Fruit fly (Drosophila melanogaster) whole organism, embryonic: ENCODE data around the gene CG43345.
A peak's percentile ranks its signal among the peaks of the same experiment; 100 is the strongest.

Experiments used
- Antp ChIP-seq: fragments of 200-800 bp; sonication (Bioruptor generic); optimal IDR thresholded peaks from 3 replicates; lab custom pipeline; 2016; ENCODE audit warnings: missing biosample characterization, missing genetic modification characterization
- Bgb ChIP-seq: fragments of 200-800 bp; sonication (Bioruptor generic); IDR thresholded peaks from 2 replicates; pipeline ENCODE4 v1.3.6; 2022; ENCODE audit warnings: missing biosample characterization, missing genetic modification characterization; ENCODE audit not compliant: partially characterized antibody
- CG10431 ChIP-seq: fragments of 200-800 bp; sonication (Bioruptor generic); optimal IDR thresholded peaks from 3 replicates; lab custom pipeline; 2018; ENCODE audit warnings: missing biosample characterization, mild to moderate bottlenecking, missing genetic modification characterization
- CG11398 ChIP-seq: fragments of 200-800 bp; sonication (Bioruptor generic); optimal IDR thresholded peaks from 2 replicates; lab custom pipeline; 2016; ENCODE audit warnings: missing biosample characterization, missing genetic modification characterization
- CG11504 ChIP-seq: fragments of 200-800 bp; sonication (Bioruptor generic); optimal IDR thresholded peaks from 3 replicates; lab custom pipeline; 2019; ENCODE audit warnings: missing biosample characterization, mild to moderate bottlenecking, missing genetic modification characterization, moderate library complexity
- CG13624 ChIP-seq: fragments of 200-800 bp; sonication (Bioruptor generic); optimal IDR thresholded peaks from 2 replicates; lab custom pipeline; 2016; ENCODE audit warnings: missing biosample characterization, missing genetic modification characterization
- CG13775 ChIP-seq: fragments of 200-800 bp; sonication (Bioruptor generic); optimal IDR thresholded peaks from 3 replicates; lab custom pipeline; 2017; ENCODE audit warnings: missing biosample characterization, mild to moderate bottlenecking, missing genetic modification characterization
- CG1603 ChIP-seq: fragments of 200-800 bp; sonication (Bioruptor generic); optimal IDR thresholded peaks from 2 replicates; lab custom pipeline; 2019; ENCODE audit warnings: missing biosample characterization, mild to moderate bottlenecking, missing genetic modification characterization, moderate library complexity
- CG1647 ChIP-seq: fragments of 200-800 bp; sonication (Bioruptor generic); optimal IDR thresholded peaks from 3 replicates; lab custom pipeline; 2016; ENCODE audit warnings: missing biosample characterization, missing genetic modification characterization
- CG16863 ChIP-seq: fragments of 200-800 bp; sonication (Bioruptor generic); optimal IDR thresholded peaks from 3 replicates; lab custom pipeline; 2016; ENCODE audit warnings: missing biosample characterization, missing genetic modification characterization
- CG17361 ChIP-seq: fragments of 200-800 bp; sonication (Bioruptor generic); IDR thresholded peaks from 3 replicates; pipeline ENCODE4 v1.3.6; 2022; ENCODE audit warnings: missing biosample characterization, missing genetic modification characterization
- CG18262 ChIP-seq: fragments of 200-800 bp; optimal IDR thresholded peaks from 3 replicates; lab custom pipeline; 2019; ENCODE audit warnings: missing biosample characterization, mild to moderate bottlenecking, missing genetic modification characterization, moderate library complexity
- CG2116 ChIP-seq: fragments of 200-800 bp; sonication (Bioruptor generic); optimal IDR thresholded peaks from 3 replicates; lab custom pipeline; 2018; ENCODE audit warnings: missing biosample characterization, mild to moderate bottlenecking, missing genetic modification characterization
- CG31224 ChIP-seq: fragments of 200-800 bp; sonication (Bioruptor generic); IDR thresholded peaks from 2 replicates; pipeline ENCODE4 v1.3.6; 2022; ENCODE audit warnings: missing biosample characterization, missing genetic modification characterization
- CG8944 ChIP-seq: fragments of 200-800 bp; sonication (Bioruptor generic); optimal IDR thresholded peaks from 3 replicates; lab custom pipeline; 2016; ENCODE audit warnings: missing biosample characterization, missing genetic modification characterization
- CG9609 ChIP-seq: fragments of 200-800 bp; sonication (Bioruptor generic); optimal IDR thresholded peaks from 3 replicates; lab custom pipeline; 2016; ENCODE audit warnings: missing biosample characterization, missing genetic modification characterization
- Dll ChIP-seq: fragments of 200-800 bp; sonication (Bioruptor generic); IDR thresholded peaks from 4 replicates; pipeline ENCODE4 v1.3.6; 2022; ENCODE audit warnings: missing biosample characterization, missing genetic modification characterization; ENCODE audit not compliant: partially characterized antibody
- HLH4C ChIP-seq: fragments of 200-800 bp; sonication (Bioruptor generic); IDR thresholded peaks from 3 replicates; pipeline ENCODE4 v1.3.6; 2022; ENCODE audit warnings: missing biosample characterization, missing genetic modification characterization; ENCODE audit not compliant: partially characterized antibody
- Jarid2 ChIP-seq: fragments of 200-800 bp; sonication (Bioruptor generic); optimal IDR thresholded peaks from 3 replicates; lab custom pipeline; 2017; ENCODE audit warnings: mild to moderate bottlenecking, missing biosample characterization, missing genetic modification reagents, missing genetic modification characterization
- Lhr ChIP-seq: fragments of 200-800 bp; sonication (Bioruptor generic); optimal IDR thresholded peaks from 3 replicates; lab custom pipeline; 2017; ENCODE audit warnings: mild to moderate bottlenecking, missing biosample characterization, missing genetic modification reagents, missing genetic modification characterization
- MBD-R2 ChIP-seq: fragments of 200-800 bp; sonication (Bioruptor generic); IDR thresholded peaks from 2 replicates; pipeline ENCODE4 v1.3.6; 2022; ENCODE audit warnings: missing biosample characterization, missing genetic modification characterization
- NC2α ChIP-seq: fragments of 200-800 bp; sonication (Bioruptor generic); optimal IDR thresholded peaks from 2 replicates; lab custom pipeline; 2016; ENCODE audit warnings: missing biosample characterization, missing genetic modification characterization
- Optix ChIP-seq: fragments of 200-800 bp; sonication (Bioruptor generic); IDR thresholded peaks from 3 replicates; pipeline ENCODE4 v1.3.6; 2022; ENCODE audit warnings: missing biosample characterization, missing genetic modification characterization
- Poxn ChIP-seq: fragments of 200-800 bp; sonication (Bioruptor generic); IDR thresholded peaks from 2 replicates; pipeline ENCODE4 v1.3.6; 2022; ENCODE audit warnings: missing biosample characterization, missing genetic modification characterization
- Ravus ChIP-seq: fragments of 200-800 bp; sonication (Bioruptor generic); IDR thresholded peaks from 2 replicates; pipeline ENCODE4 v1.3.6; 2022; ENCODE audit warnings: missing biosample characterization, missing genetic modification characterization
- Sox100B ChIP-seq: fragments of 200-800 bp; sonication (Bioruptor generic); optimal IDR thresholded peaks from 3 replicates; lab custom pipeline; 2018; ENCODE audit warnings: missing biosample characterization, mild to moderate bottlenecking, missing genetic modification characterization
- Sox102F ChIP-seq: fragments of 200-800 bp; sonication (Bioruptor generic); optimal IDR thresholded peaks from 2 replicates; lab custom pipeline; 2018; ENCODE audit warnings: missing biosample characterization, mild to moderate bottlenecking, missing genetic modification characterization, moderate library complexity
- Sry-δ ChIP-seq: fragments of 200-800 bp; sonication (Bioruptor generic); optimal IDR thresholded peaks from 2 replicates; lab custom pipeline; 2016; ENCODE audit warnings: missing biosample characterization, missing genetic modification characterization
- bcd ChIP-seq: fragments of 200-800 bp; sonication (Bioruptor generic); optimal IDR thresholded peaks from 2 replicates; lab custom pipeline; 2017; ENCODE audit warnings: missing biosample characterization, mild to moderate bottlenecking, missing genetic modification characterization
- bsh ChIP-seq, 2 experiments: fragments of 200-800 bp; sonication (Bioruptor generic); optimal IDR thresholded peaks; 2 replicates each; lab custom pipeline; 2017 to 2018; ENCODE audit warnings: mild to moderate bottlenecking in 2 of 2, missing biosample characterization in 2 of 2, missing genetic modification characterization in 2 of 2, moderate library complexity in 1 of 2
- chif ChIP-seq, 2 experiments: fragments of 200-800 bp; sonication (Bioruptor generic); optimal IDR thresholded peaks; 3 replicates each; lab custom pipeline; 2016; ENCODE audit warnings: missing biosample characterization in 2 of 2, missing genetic modification characterization in 2 of 2
- ci ChIP-seq: fragments of 200-800 bp; sonication (Bioruptor generic); IDR thresholded peaks from 3 replicates; pipeline ENCODE4 v1.3.6; 2022; ENCODE audit warnings: missing biosample characterization, missing genetic modification characterization
- croc ChIP-seq: fragments of 200-800 bp; sonication (Bioruptor generic); conservative IDR thresholded peaks from 3 replicates; pipeline ENCODE4 v1.3.6; 2022; ENCODE audit warnings: missing biosample characterization, missing genetic modification characterization
- dpn ChIP-seq, 2 experiments: fragments of 200-800 bp; sonication (Bioruptor generic); optimal IDR thresholded peaks; 3 replicates each; lab custom pipeline; 2016; ENCODE audit warnings: missing biosample characterization in 2 of 2, missing genetic modification characterization in 2 of 2
- exex ChIP-seq: fragments of 200-800 bp; sonication (Bioruptor generic); optimal IDR thresholded peaks from 4 replicates; lab custom pipeline; 2018; ENCODE audit warnings: missing biosample characterization, mild to moderate bottlenecking, missing genetic modification characterization, moderate library complexity
- eyg ChIP-seq: fragments of 200-800 bp; sonication (Bioruptor generic); optimal IDR thresholded peaks from 3 replicates; lab custom pipeline; 2016; ENCODE audit warnings: missing biosample characterization, missing genetic modification characterization
- fd64A ChIP-seq: fragments of 200-800 bp; sonication (Bioruptor generic); optimal IDR thresholded peaks from 3 replicates; lab custom pipeline; 2018; ENCODE audit warnings: missing biosample characterization, mild to moderate bottlenecking, missing genetic modification characterization
- gsb ChIP-seq: fragments of 200-800 bp; sonication (Bioruptor generic); IDR thresholded peaks from 2 replicates; pipeline ENCODE4 v1.3.6; 2022; ENCODE audit warnings: missing biosample characterization, missing genetic modification characterization
- gsb-n ChIP-seq: fragments of 200-800 bp; sonication (Bioruptor generic); optimal IDR thresholded peaks from 3 replicates; lab custom pipeline; 2018; ENCODE audit warnings: missing biosample characterization, mild to moderate bottlenecking, missing genetic modification characterization
- kah ChIP-seq: fragments of 200-800 bp; sonication (Bioruptor generic); optimal IDR thresholded peaks from 2 replicates; lab custom pipeline; 2018; ENCODE audit warnings: missing biosample characterization, mild to moderate bottlenecking, missing genetic modification characterization
- knrl ChIP-seq: fragments of 200-800 bp; sonication (Bioruptor generic); IDR thresholded peaks from 3 replicates; pipeline ENCODE4 v1.3.6; 2022; ENCODE audit warnings: missing biosample characterization, missing genetic modification characterization; ENCODE audit not compliant: partially characterized antibody
- nom ChIP-seq: fragments of 200-800 bp; sonication (Bioruptor generic); optimal IDR thresholded peaks from 2 replicates; lab custom pipeline; 2017; ENCODE audit warnings: missing biosample characterization, missing genetic modification characterization, mild to moderate bottlenecking, moderate library complexity, missing genetic modification reagents
- org-1 ChIP-seq: fragments of 200-800 bp; sonication (Bioruptor generic); optimal IDR thresholded peaks from 2 replicates; lab custom pipeline; 2017; ENCODE audit warnings: missing biosample characterization, missing genetic modification characterization
- rib ChIP-seq: fragments of 200-800 bp; sonication (Bioruptor generic); IDR thresholded peaks from 2 replicates; pipeline ENCODE4 v1.3.6; 2022; ENCODE audit warnings: missing biosample characterization, missing genetic modification characterization
- shn ChIP-seq: fragments of 200-800 bp; sonication (Bioruptor generic); optimal IDR thresholded peaks from 3 replicates; lab custom pipeline; 2016; ENCODE audit warnings: missing biosample characterization, missing genetic modification characterization
- sima ChIP-seq: fragments of 200-800 bp; sonication (Bioruptor generic); optimal IDR thresholded peaks from 2 replicates; lab custom pipeline; 2016; ENCODE audit warnings: missing biosample characterization, missing genetic modification characterization
- slbo ChIP-seq: fragments of 200-800 bp; sonication (Bioruptor generic); IDR thresholded peaks from 2 replicates; pipeline ENCODE4 v1.3.6; 2022; ENCODE audit warnings: missing biosample characterization, missing genetic modification characterization
- toy ChIP-seq: fragments of 200-800 bp; sonication (Bioruptor generic); IDR thresholded peaks from 2 replicates; pipeline ENCODE4 v1.3.6; 2022; ENCODE audit warnings: missing biosample characterization, missing genetic modification characterization
- vfl ChIP-seq: fragments of 200-800 bp; sonication (Bioruptor generic); optimal IDR thresholded peaks from 2 replicates; lab custom pipeline; 2016; ENCODE audit warnings: missing biosample characterization, missing genetic modification characterization
- wdn ChIP-seq: fragments of 200-800 bp; sonication (Bioruptor generic); IDR thresholded peaks from 2 replicates; pipeline ENCODE4 v1.3.6; 2022; ENCODE audit warnings: missing biosample characterization, missing genetic modification characterization
- zen ChIP-seq: fragments of 200-800 bp; sonication (Bioruptor generic); optimal IDR thresholded peaks from 3 replicates; lab custom pipeline; 2018; ENCODE audit warnings: missing biosample characterization, mild to moderate bottlenecking, missing genetic modification characterization, moderate library complexity

Gene CG43345

dm6 chr2L:21158554-21158953, 9.8 kb downstream of the CG43345 start, which contains the start of the genes Coq3 and Pld3 (continued):
- peak; percentile 64 for TF ChIP-seq CG2116 (GFP tag; lab: Kevin White, UChicago)
- peak; percentile 60 for TF ChIP-seq gsb (GFP tag; lab: Robert Waterston, UW)
- peak; percentile 58 for TF ChIP-seq exex (tag; lab: Kevin White, UChicago)
- peak; percentile 81 to 87 for TF ChIP-seq bsh (GFP tag; optimal IDR thresholded peaks at IDR 0.05; lab: Kevin White, UChicago)
- no peak for TF ChIP-seq Bgb (GFP tag; lab: Robert Waterston, UW)
- TF ChIP-seq org-1 (GFP tag; lab: Kevin White, UChicago), result peak; percentile 57
- peak; percentile 63 for TF ChIP-seq rib (GFP tag; lab: Robert Waterston, UW)
- peak; percentile 6 for TF ChIP-seq CG10431 (GFP tag; lab: Kevin White, UChicago)
- peak; percentile 72 for TF ChIP-seq zen (tag; lab: Kevin White, UChicago)
- TF ChIP-seq CG11398 (GFP tag; lab: Kevin White, UChicago), result no peak
- peak; percentile 60; the same call in 1 of the 2 replicates for TF ChIP-seq CG31224 (GFP tag; lab: Robert Waterston, UW)
- TF ChIP-seq Antp (GFP tag; lab: Kevin White, UChicago), result peak; percentile 61
- TF ChIP-seq Jarid2 (GFP tag; lab: Kevin White, UChicago), result no peak
- peak; percentile 49 for TF ChIP-seq CG8944 (GFP tag; lab: Kevin White, UChicago)
- TF ChIP-seq CG18262 (tag; lab: Kevin White, UChicago), result peak; percentile 82
- peak; percentile 75 for TF ChIP-seq CG1603 (tag; lab: Kevin White, UChicago)
- peak; percentile 87 for TF ChIP-seq CG17361 (GFP tag; lab: Robert Waterston, UW)
- no peak for TF ChIP-seq Poxn
- peak; percentile 60 for TF ChIP-seq croc (GFP tag; lab: Robert Waterston, UW)
- TF ChIP-seq CG16863, result peak; percentile 54
- peak; percentile 36 for TF ChIP-seq Lhr
- peak; percentile 80 for TF ChIP-seq CG13775 (GFP tag; lab: Kevin White, UChicago)
- no peak for TF ChIP-seq knrl (GFP tag; lab: Robert Waterston, UW)
- TF ChIP-seq sima (GFP tag; lab: Kevin White, UChicago), result no peak
- peak; percentile 69 for TF ChIP-seq Sox100B
- peak; percentile 54 for TF ChIP-seq CG1647
- peak; percentile 69 for TF ChIP-seq CG13624 (GFP tag; lab: Kevin White, UChicago)
- TF ChIP-seq nom (GFP tag; lab: Kevin White, UChicago), result peak; percentile 86
- TF ChIP-seq Ravus (GFP tag; lab: Robert Waterston, UW), result no peak; the same call in 1 of the 2 replicates
- no peak for TF ChIP-seq NC2α (GFP tag; lab: Kevin White, UChicago)
- TF ChIP-seq eyg (GFP tag; lab: Kevin White, UChicago), result peak; percentile 40
- peak; percentile 73 to 83 for TF ChIP-seq dpn (GFP tag; optimal IDR thresholded peaks at IDR 0.05; lab: Kevin White, UChicago)
- peak; percentile 40 for TF ChIP-seq kah (GFP tag; lab: Kevin White, UChicago)
- TF ChIP-seq slbo, result peak; percentile 89
- peak; percentile 50 for TF ChIP-seq wdn
- TF ChIP-seq shn (GFP tag; lab: Kevin White, UChicago), result peak; percentile 42
- TF ChIP-seq gsb-n (tag; lab: Kevin White, UChicago), result peak; percentile 61
- peak; percentile 81 for TF ChIP-seq MBD-R2 (GFP tag; lab: Robert Waterston, UW)
- peak; percentile 74 for TF ChIP-seq vfl (GFP tag; lab: Kevin White, UChicago)
- TF ChIP-seq CG9609 (GFP tag; lab: Kevin White, UChicago), result peak; percentile 71
- no peak for TF ChIP-seq HLH4C (GFP tag; lab: Robert Waterston, UW)
- peak; percentile 74; the same call in 2 of the 3 replicates for TF ChIP-seq Optix (GFP tag; lab: Robert Waterston, UW)
- peak; percentile 87 for TF ChIP-seq Sox102F (GFP tag; lab: Kevin White, UChicago)
- peak; percentile 80 for TF ChIP-seq bcd (GFP tag; lab: Kevin White, UChicago)
- TF ChIP-seq toy (GFP tag; lab: Robert Waterston, UW), result no peak
- TF ChIP-seq chif (GFP tag; optimal IDR thresholded peaks at IDR 0.05; lab: Kevin White, UChicago), result peak; percentile 49 to 60
- no peak for TF ChIP-seq Dll (GFP tag; lab: Robert Waterston, UW)
- TF ChIP-seq fd64A, result peak; percentile 4
- TF ChIP-seq CG11504 (tag; lab: Kevin White, UChicago), result peak; percentile 86
- TF ChIP-seq ci (GFP tag; lab: Robert Waterston, UW), result peak; percentile 87
- peak; percentile 23 for TF ChIP-seq Sry-δ (GFP tag; lab: Kevin White, UChicago)
